Worm (Caenorhabditis elegans) whole organism, young adult: Measurements from ENCODE around the gene icl-1.

Experiments
- B0035.1 ChIP-seq: sonication (generic microtip); optimal IDR thresholded peaks from 2 replicates; lab custom pipeline; 2016; ENCODE audit warnings: missing genetic modification characterization, mild to moderate bottlenecking, missing compliant biosample characterization, missing genotype, missing genetic modification reagents
- B0261.1 ChIP-seq: sonication (generic microtip); optimal IDR thresholded peaks from 2 replicates; lab custom pipeline; 2016; ENCODE audit warnings: mild to moderate bottlenecking, missing genetic modification characterization, moderate library complexity, missing compliant biosample characterization
- B0336.3 ChIP-seq: fragments of 200-800 bp; sonication (Bioruptor generic); IDR thresholded peaks from 2 replicates; pipeline ENCODE4 v1.3.6; 2022; ENCODE audit warnings: missing genetic modification characterization, missing compliant biosample characterization
- C17E4.6 ChIP-seq: fragments of 200-800 bp; sonication (Bioruptor generic); IDR thresholded peaks from 2 replicates; pipeline ENCODE4 v1.3.6; 2022; ENCODE audit warnings: missing genetic modification reagents, missing genetic modification characterization, missing compliant biosample characterization
- F23B12.7 ChIP-seq: sonication (generic microtip); optimal IDR thresholded peaks from 2 replicates; lab custom pipeline; 2017; ENCODE audit warnings: missing genetic modification characterization, mild to moderate bottlenecking, missing compliant biosample characterization, antibody characterized with exemption, moderate library complexity; ENCODE audit not compliant: insufficient read depth
- F33H1.4 ChIP-seq: fragments of 200-800 bp; sonication (Bioruptor generic); IDR thresholded peaks from 2 replicates; pipeline ENCODE4 v1.3.6; 2022; ENCODE audit warnings: missing genetic modification reagents, missing genetic modification characterization, missing compliant biosample characterization
- F49E8.2 ChIP-seq: sonication (generic microtip); optimal IDR thresholded peaks from 3 replicates; lab custom pipeline; 2017; ENCODE audit warnings: missing genetic modification characterization, mild to moderate bottlenecking, missing compliant biosample characterization, antibody characterized with exemption, moderate library complexity; ENCODE audit not compliant: insufficient read depth
- F55B11.4 ChIP-seq: sonication (generic microtip); optimal IDR thresholded peaks from 2 replicates; lab custom pipeline; 2016; ENCODE audit warnings: missing compliant biosample characterization, missing genetic modification characterization, borderline replicate concordance; ENCODE audit not compliant: insufficient read depth
- F57C9.4 ChIP-seq: sonication (generic microtip); optimal IDR thresholded peaks from 2 replicates; lab custom pipeline; 2017; ENCODE audit warnings: mild to moderate bottlenecking, missing genetic modification characterization, missing compliant biosample characterization
- K11D2.4 ChIP-seq: fragments of 200-800 bp; sonication (Bioruptor generic); IDR thresholded peaks from 2 replicates; pipeline ENCODE4 v1.3.6; 2022; ENCODE audit warnings: missing genetic modification reagents, missing genetic modification characterization, missing compliant biosample characterization
- K12H6.12 ChIP-seq: fragments of 200-800 bp; sonication (Bioruptor generic); optimal IDR thresholded peaks from 2 replicates; lab custom pipeline; 2018; ENCODE audit warnings: mild to moderate bottlenecking, missing genetic modification characterization, missing compliant biosample characterization
- T26A5.8 ChIP-seq: sonication (generic microtip); optimal IDR thresholded peaks from 2 replicates; lab custom pipeline; 2016; ENCODE audit warnings: missing genetic modification characterization, missing compliant biosample characterization
- Y95B8A.8 ChIP-seq: fragments of 200-800 bp; sonication (Bioruptor generic); IDR thresholded peaks from 2 replicates; pipeline ENCODE4 v1.3.6; 2022; ENCODE audit warnings: missing genetic modification reagents, missing genetic modification characterization, missing compliant biosample characterization
- attf-3 ChIP-seq: fragments of 200-800 bp; sonication (Bioruptor generic); conservative IDR thresholded peaks from 2 replicates; pipeline ENCODE4 v1.3.6; 2022; ENCODE audit warnings: missing genetic modification reagents, missing genetic modification characterization, missing compliant biosample characterization
- attf-5 ChIP-seq: fragments of 200-800 bp; sonication (Bioruptor generic); optimal IDR thresholded peaks from 2 replicates; lab custom pipeline; 2018; ENCODE audit warnings: mild to moderate bottlenecking, missing genetic modification characterization, missing compliant biosample characterization
- attf-6 ChIP-seq: fragments of 200-800 bp; sonication (Bioruptor generic); IDR thresholded peaks from 2 replicates; pipeline ENCODE4 v1.3.6; 2022; ENCODE audit warnings: missing genetic modification reagents, missing genetic modification characterization, missing compliant biosample characterization
- bed-1 ChIP-seq: fragments of 200-800 bp; sonication (Bioruptor generic); IDR thresholded peaks from 2 replicates; pipeline ENCODE4 v1.3.6; 2022; ENCODE audit warnings: missing genetic modification reagents, missing genetic modification characterization, missing compliant biosample characterization
- cebp-2 ChIP-seq: fragments of 200-800 bp; sonication (Bioruptor generic); IDR thresholded peaks from 2 replicates; pipeline ENCODE4 v1.3.6; 2022; ENCODE audit warnings: missing genetic modification characterization, missing compliant biosample characterization
- ceh-100 ChIP-seq: fragments of 200-800 bp; sonication (Bioruptor generic); IDR thresholded peaks from 2 replicates; pipeline ENCODE4 v1.3.6; 2022; ENCODE audit warnings: missing genetic modification reagents, missing genetic modification characterization, missing compliant biosample characterization
- ceh-27 ChIP-seq: fragments of 200-800 bp; sonication (Bioruptor generic); optimal IDR thresholded peaks from 2 replicates; lab custom pipeline; 2018; ENCODE audit warnings: mild to moderate bottlenecking, missing genetic modification characterization, moderate library complexity, missing compliant biosample characterization
- ceh-40 ChIP-seq: fragments of 200-800 bp; sonication (Bioruptor generic); IDR thresholded peaks from 2 replicates; pipeline ENCODE4 v1.3.6; 2022; ENCODE audit warnings: missing genetic modification characterization, missing compliant biosample characterization
- ceh-79 ChIP-seq: sonication (generic microtip); optimal IDR thresholded peaks from 2 replicates; lab custom pipeline; 2017; ENCODE audit warnings: mild to moderate bottlenecking, missing genetic modification characterization, missing compliant biosample characterization
- egl-44 ChIP-seq: fragments of 200-800 bp; sonication (Bioruptor generic); IDR thresholded peaks from 2 replicates; pipeline ENCODE4 v1.3.6; 2022; ENCODE audit warnings: missing genetic modification reagents, missing genetic modification characterization, missing compliant biosample characterization
- ekl-4 ChIP-seq: fragments of 200-800 bp; sonication (Bioruptor generic); IDR thresholded peaks from 2 replicates; pipeline ENCODE4 v1.3.6; 2022; ENCODE audit warnings: missing genetic modification reagents, missing genetic modification characterization, missing compliant biosample characterization
- hlh-12 ChIP-seq: sonication (generic microtip); optimal IDR thresholded peaks from 2 replicates; lab custom pipeline; 2016; ENCODE audit warnings: missing genetic modification characterization, missing compliant biosample characterization
- let-526 ChIP-seq: fragments of 200-800 bp; sonication (Bioruptor generic); IDR thresholded peaks from 2 replicates; pipeline ENCODE4 v1.3.6; 2022; ENCODE audit warnings: missing genetic modification reagents, missing genetic modification characterization, missing compliant biosample characterization
- lir-1 ChIP-seq: fragments of 200-800 bp; sonication (Bioruptor generic); conservative IDR thresholded peaks from 2 replicates; pipeline ENCODE4 v1.3.6; 2022; ENCODE audit warnings: missing genetic modification reagents, missing genetic modification characterization, missing compliant biosample characterization
- lsl-1 ChIP-seq: fragments of 200-800 bp; sonication (Bioruptor generic); optimal IDR thresholded peaks from 2 replicates; lab custom pipeline; 2018; ENCODE audit warnings: mild to moderate bottlenecking, missing genetic modification characterization, moderate library complexity, missing compliant biosample characterization
- madf-10 ChIP-seq: sonication (generic microtip); optimal IDR thresholded peaks from 2 replicates; lab custom pipeline; 2016; ENCODE audit warnings: mild to moderate bottlenecking, missing genetic modification characterization, missing compliant biosample characterization
- madf-3 ChIP-seq: fragments of 200-800 bp; sonication (Bioruptor generic); IDR thresholded peaks from 2 replicates; pipeline ENCODE4 v1.3.6; 2022; ENCODE audit warnings: missing genetic modification reagents, missing genetic modification characterization, missing compliant biosample characterization
- madf-8 ChIP-seq: fragments of 200-800 bp; sonication (Bioruptor generic); conservative IDR thresholded peaks from 2 replicates; pipeline ENCODE4 v1.3.6; 2022; ENCODE audit warnings: missing genetic modification reagents, missing genetic modification characterization, missing compliant biosample characterization
- nfya-1 ChIP-seq: sonication (generic microtip); optimal IDR thresholded peaks from 2 replicates; lab custom pipeline; 2017; ENCODE audit warnings: antibody characterized with exemption, missing compliant biosample characterization, missing genetic modification characterization, borderline replicate concordance; ENCODE audit not compliant: insufficient read depth
- nhr-120 ChIP-seq: fragments of 200-800 bp; sonication (Bioruptor generic); IDR thresholded peaks from 2 replicates; pipeline ENCODE4 v1.3.6; 2022; ENCODE audit warnings: missing genetic modification characterization, missing compliant biosample characterization
- nhr-27 ChIP-seq: fragments of 200-800 bp; sonication (Bioruptor generic); optimal IDR thresholded peaks from 2 replicates; lab custom pipeline; 2018; ENCODE audit warnings: mild to moderate bottlenecking, missing genetic modification characterization, moderate library complexity, missing compliant biosample characterization
- nhr-80 ChIP-seq: sonication (generic microtip); optimal IDR thresholded peaks from 2 replicates; lab custom pipeline; 2016; ENCODE audit warnings: missing genetic modification characterization, missing compliant biosample characterization
- nhr-90 ChIP-seq: sonication (generic microtip); optimal IDR thresholded peaks from 2 replicates; lab custom pipeline; 2016; ENCODE audit warnings: missing genotype, mild to moderate bottlenecking, missing genetic modification characterization, missing compliant biosample characterization
- repo-1 ChIP-seq: sonication (generic microtip); optimal IDR thresholded peaks from 2 replicates; lab custom pipeline; 2017; ENCODE audit warnings: mild to moderate bottlenecking, missing genetic modification characterization, missing compliant biosample characterization
- sea-2 ChIP-seq: fragments of 200-800 bp; sonication (Bioruptor generic); IDR thresholded peaks from 2 replicates; pipeline ENCODE4 v1.3.6; 2022; ENCODE audit warnings: missing genetic modification characterization, missing compliant biosample characterization
- snpc-1.1 ChIP-seq: sonication (generic microtip); optimal IDR thresholded peaks from 2 replicates; lab custom pipeline; 2017; ENCODE audit warnings: missing genetic modification characterization, mild to moderate bottlenecking, missing compliant biosample characterization, antibody characterized with exemption, moderate library complexity, missing genotype, missing genetic modification reagents; ENCODE audit not compliant: insufficient read depth
- tbp1 ChIP-seq: fragments of 200-800 bp; sonication (Bioruptor generic); optimal IDR thresholded peaks from 2 replicates; lab custom pipeline; 2018; ENCODE audit warnings: mild to moderate bottlenecking, missing genetic modification characterization, missing compliant biosample characterization
- tbx-9 ChIP-seq: sonication (generic microtip); optimal IDR thresholded peaks from 2 replicates; lab custom pipeline; 2016; ENCODE audit warnings: borderline replicate concordance, missing genetic modification characterization, inconsistent platforms, missing compliant biosample characterization
- zim-3 ChIP-seq: sonication (generic microtip); optimal IDR thresholded peaks from 2 replicates; lab custom pipeline; 2017; ENCODE audit warnings: mild to moderate bottlenecking, missing genetic modification characterization, moderate library complexity, missing compliant biosample characterization
- ztf-26 ChIP-seq: sonication (generic microtip); optimal IDR thresholded peaks from 2 replicates; lab custom pipeline; 2017; ENCODE audit warnings: missing genetic modification characterization, missing compliant biosample characterization
- ztf-28 ChIP-seq: fragments of 200-800 bp; sonication (Bioruptor generic); IDR thresholded peaks from 2 replicates; pipeline ENCODE4 v1.3.6; 2022; ENCODE audit warnings: missing genetic modification reagents, missing genetic modification characterization, missing compliant biosample characterization
- ztf-3 ChIP-seq: fragments of 200-800 bp; sonication (Bioruptor generic); optimal IDR thresholded peaks from 2 replicates; lab custom pipeline; 2018; ENCODE audit warnings: mild to moderate bottlenecking, missing genetic modification characterization, missing compliant biosample characterization
- ztf-6 ChIP-seq: fragments of 200-800 bp; sonication (Bioruptor generic); IDR thresholded peaks from 2 replicates; pipeline ENCODE4 v1.3.6; 2022; ENCODE audit warnings: missing genetic modification reagents, missing genetic modification characterization, missing compliant biosample characterization

The icl-1 gene

ce11 chrV:727484-728351 lies at the start of gene icl-1, which contains the start of gene srh-2:
Gene icl-1 (minus strand): TSS chrV:728004.
Gene srh-2 (plus strand): TSS chrV:728301.
- TF ChIP-seq K11D2.4 (GFP tag; lab: Robert Waterston, UW) (peak; percentile 73), bed-1 (GFP tag; lab: Robert Waterston, UW) (no peak), ztf-6 (GFP tag; lab: Robert Waterston, UW) (no peak), attf-5 (GFP tag; lab: Kevin White, UChicago) (no peak), nhr-80 (tag; lab: Kevin White, UChicago) (peak; percentile 13), ceh-40 (GFP tag; lab: Robert Waterston, UW) (no peak), F33H1.4 (GFP tag; lab: Robert Waterston, UW) (no peak), T26A5.8 (tag; lab: Kevin White, UChicago) (no peak), F55B11.4 (tag; lab: Kevin White, UChicago) (no peak), nhr-27 (tag; lab: Kevin White, UChicago) (no peak), B0336.3 (GFP tag; lab: Robert Waterston, UW) (peak; percentile 74; the same call in 1 of the 2 replicates), F57C9.4 (tag; lab: Kevin White, UChicago) (no peak), K12H6.12 (tag; lab: Kevin White, UChicago) (no peak), ceh-27 (GFP tag; lab: Kevin White, UChicago) (no peak), madf-10 (tag; lab: Kevin White, UChicago) (peak; percentile 43), egl-44 (no peak), zim-3 (tag; lab: Kevin White, UChicago) (peak; percentile 45), C17E4.6 (no peak), attf-6 (no peak), ekl-4 (GFP tag; lab: Robert Waterston, UW) (no peak), cebp-2 (no peak), B0035.1 (peak; percentile 39), nfya-1 (no peak), madf-3 (GFP tag; lab: Robert Waterston, UW) (peak; percentile 47; the same call in 1 of the 2 replicates), Y95B8A.8 (GFP tag; lab: Robert Waterston, UW) (peak; percentile 11; the same call in 1 of the 2 replicates), madf-8 (no peak), snpc-1.1 (tag; lab: Kevin White, UChicago) (no peak), nhr-120 (GFP tag; lab: Robert Waterston, UW) (no peak), ceh-79 (tag; lab: Kevin White, UChicago) (peak; percentile 76), repo-1 (tag; lab: Kevin White, UChicago) (peak; percentile 97), tbx-9 (tag; lab: Kevin White, UChicago) (no peak), ztf-28 (GFP tag; lab: Robert Waterston, UW) (0 out of 2 replicates have a peak, but pooled peaks have one; percentile 46), hlh-12 (tag; lab: Kevin White, UChicago) (no peak), let-526 (0 out of 2 replicates have a peak, but pooled peaks have one; percentile 23), ztf-26 (tag; lab: Kevin White, UChicago) (peak; percentile 72), lsl-1 (GFP tag; lab: Kevin White, UChicago) (no peak), attf-3 (GFP tag; lab: Robert Waterston, UW) (no peak), sea-2 (GFP tag; lab: Robert Waterston, UW) (no peak), ztf-3 (GFP tag; lab: Kevin White, UChicago) (peak; percentile 4), nhr-90 (no peak), F49E8.2 (no peak), F23B12.7 (tag; lab: Kevin White, UChicago) (no peak), B0261.1 (tag; lab: Kevin White, UChicago) (no peak), lir-1 (0 out of 2 replicates have a peak, but pooled peaks have one; percentile 12), tbp1 (GFP tag; lab: Kevin White, UChicago) (peak; percentile 10), ceh-100 (GFP tag; lab: Robert Waterston, UW) (no peak)
